Worm (Caenorhabditis elegans): Measurements from ENCODE around the gene Y55F3AM.13.

DNA sequence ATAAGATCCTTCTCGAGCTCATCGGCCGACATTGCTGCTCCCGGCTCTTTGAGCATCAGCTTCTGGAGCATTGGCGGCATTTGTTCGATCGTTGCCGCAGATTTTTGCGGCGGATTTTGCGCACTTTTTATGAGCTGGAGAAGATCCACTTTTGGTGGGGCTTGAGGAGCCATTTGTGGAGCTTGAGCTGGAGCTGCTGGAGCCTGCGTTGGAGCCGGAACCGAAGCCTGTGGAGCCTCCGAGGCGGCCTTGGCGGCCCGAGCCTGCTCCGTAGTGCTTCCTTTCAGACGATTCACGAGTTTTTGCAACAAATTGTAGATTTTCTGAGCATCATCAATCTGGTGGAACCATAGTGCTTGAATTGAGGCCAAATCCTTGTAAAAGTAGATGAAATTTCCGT lies 2.1 kb downstream of the Y55F3AM.13 start:
- TF ChIP-seq ets-4 (tag; optimal IDR thresholded peaks at IDR 0.05) (no peak), F13H6.1 (tag; optimal IDR thresholded peaks at IDR 0.05) (no peak), ceh-2 (tag; optimal IDR thresholded peaks at IDR 0.05) (no peak)

Measured in whole organism, late embryonic.